Fruit fly (Drosophila melanogaster): ENCODE results near the gene CG31495.
A peak's percentile ranks its signal among the peaks of the same experiment; 100 is the strongest.

DNA sequence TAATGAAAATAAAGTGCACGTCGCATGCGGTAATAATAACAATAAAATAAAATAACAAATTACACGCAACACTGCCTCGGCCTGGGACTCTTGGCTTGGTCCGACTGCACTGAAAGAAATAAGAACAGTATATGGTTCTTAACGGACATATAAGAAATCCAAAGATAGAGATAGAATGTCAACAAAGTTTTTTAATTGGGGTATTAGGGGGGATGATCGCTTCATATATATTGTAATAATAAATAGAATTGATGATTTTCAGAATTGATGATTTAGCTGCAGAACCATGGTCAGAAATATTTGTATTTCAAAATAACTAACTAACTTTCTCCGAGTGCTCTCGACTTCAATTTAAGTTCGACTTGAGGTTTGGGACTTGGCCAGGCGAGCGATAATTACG lies 43.7 kb downstream of the CG31495 start:
- TF ChIP-seq fd96Ca (GFP tag; IDR thresholded peaks at IDR 0.05) (no peak), CG17806 (tag; optimal IDR thresholded peaks at IDR 0.05) (peak; percentile 0), CG15710 (tag; optimal IDR thresholded peaks at IDR 0.05) (no peak), gl (tag; optimal IDR thresholded peaks at IDR 0.05) (no peak), CG34367 (tag; optimal IDR thresholded peaks at IDR 0.05) (no peak)

All from whole organism, pupa.